Worm (Caenorhabditis elegans) whole organism, young adult: ENCODE results near the gene txt-10.

Experiments
- B0035.1 ChIP-seq: sonication (generic microtip); optimal IDR thresholded peaks from 2 replicates; lab custom pipeline; 2016; ENCODE audit warnings: missing genetic modification characterization, mild to moderate bottlenecking, missing compliant biosample characterization, missing genotype, missing genetic modification reagents
- D2030.7 ChIP-seq: fragments of 200-800 bp; sonication (Bioruptor generic); IDR thresholded peaks from 2 replicates; pipeline ENCODE4 v1.3.6; 2022; ENCODE audit warnings: missing genetic modification reagents, missing genetic modification characterization, missing compliant biosample characterization
- F10E7.11 ChIP-seq: sonication (generic microtip); optimal IDR thresholded peaks from 2 replicates; lab custom pipeline; 2017; ENCODE audit warnings: mild to moderate bottlenecking, missing genetic modification characterization, moderate library complexity, missing compliant biosample characterization
- F33H1.4 ChIP-seq: fragments of 200-800 bp; sonication (Bioruptor generic); IDR thresholded peaks from 2 replicates; pipeline ENCODE4 v1.3.6; 2022; ENCODE audit warnings: missing genetic modification reagents, missing genetic modification characterization, missing compliant biosample characterization
- F37B4.10 ChIP-seq: fragments of 200-800 bp; sonication (Bioruptor generic); IDR thresholded peaks from 2 replicates; pipeline ENCODE4 v1.3.6; 2022; ENCODE audit warnings: missing genetic modification characterization, missing compliant biosample characterization
- F39B2.1 ChIP-seq: fragments of 200-800 bp; sonication (Bioruptor generic); IDR thresholded peaks from 2 replicates; pipeline ENCODE4 v1.3.6; 2022; ENCODE audit warnings: missing genetic modification reagents, missing genetic modification characterization, missing compliant biosample characterization
- F49E8.2 ChIP-seq: sonication (generic microtip); optimal IDR thresholded peaks from 3 replicates; lab custom pipeline; 2017; ENCODE audit warnings: missing genetic modification characterization, mild to moderate bottlenecking, missing compliant biosample characterization, antibody characterized with exemption, moderate library complexity; ENCODE audit not compliant: insufficient read depth
- F57C9.4 ChIP-seq: sonication (generic microtip); optimal IDR thresholded peaks from 2 replicates; lab custom pipeline; 2017; ENCODE audit warnings: mild to moderate bottlenecking, missing genetic modification characterization, missing compliant biosample characterization
- K12H6.12 ChIP-seq: fragments of 200-800 bp; sonication (Bioruptor generic); optimal IDR thresholded peaks from 2 replicates; lab custom pipeline; 2018; ENCODE audit warnings: mild to moderate bottlenecking, missing genetic modification characterization, missing compliant biosample characterization
- T07F8.4 ChIP-seq: sonication (generic microtip); optimal IDR thresholded peaks from 2 replicates; lab custom pipeline; 2016; ENCODE audit warnings: mild to moderate bottlenecking, missing genetic modification characterization, moderate library complexity, missing compliant biosample characterization
- Y53F4B.3 ChIP-seq: fragments of 200-800 bp; sonication (Bioruptor generic); IDR thresholded peaks from 2 replicates; pipeline ENCODE4 v1.3.6; 2022; ENCODE audit warnings: missing genetic modification reagents, missing genetic modification characterization, missing compliant biosample characterization
- ZK185.1 ChIP-seq: sonication (generic microtip); optimal IDR thresholded peaks from 2 replicates; lab custom pipeline; 2016; ENCODE audit warnings: mild to moderate bottlenecking, missing genetic modification characterization, missing compliant biosample characterization; ENCODE audit not compliant: poor library complexity, severe bottlenecking
- aptf-3 ChIP-seq: fragments of 200-800 bp; sonication (Bioruptor generic); IDR thresholded peaks from 2 replicates; pipeline ENCODE4 v1.3.6; 2022; ENCODE audit warnings: missing genetic modification characterization, missing compliant biosample characterization
- athp-1 ChIP-seq: sonication (generic microtip); optimal IDR thresholded peaks from 2 replicates; lab custom pipeline; 2017; ENCODE audit warnings: mild to moderate bottlenecking, missing genetic modification characterization, missing compliant biosample characterization
- bed-2 ChIP-seq: fragments of 200-800 bp; sonication (Bioruptor generic); IDR thresholded peaks from 2 replicates; pipeline ENCODE4 v1.3.6; 2022; ENCODE audit warnings: missing genetic modification reagents, missing genetic modification characterization, missing compliant biosample characterization
- ceh-40 ChIP-seq: fragments of 200-800 bp; sonication (Bioruptor generic); IDR thresholded peaks from 2 replicates; pipeline ENCODE4 v1.3.6; 2022; ENCODE audit warnings: missing genetic modification characterization, missing compliant biosample characterization
- chd-7 ChIP-seq: sonication (generic microtip); optimal IDR thresholded peaks from 2 replicates; lab custom pipeline; 2016; ENCODE audit warnings: mild to moderate bottlenecking, missing genetic modification characterization, moderate library complexity, missing compliant biosample characterization
- efl-1 ChIP-seq: fragments of 150-350 bp; optimal IDR thresholded peaks from 2 replicates; lab custom pipeline; 2014; ENCODE audit warnings: missing biosample characterization, missing genetic modification reagents, missing genetic modification characterization
- ekl-4 ChIP-seq: fragments of 200-800 bp; sonication (Bioruptor generic); IDR thresholded peaks from 2 replicates; pipeline ENCODE4 v1.3.6; 2022; ENCODE audit warnings: missing genetic modification reagents, missing genetic modification characterization, missing compliant biosample characterization
- ets-4 ChIP-seq: fragments of 200-800 bp; sonication (Bioruptor generic); optimal IDR thresholded peaks from 2 replicates; lab custom pipeline; 2018; ENCODE audit warnings: mild to moderate bottlenecking, missing genetic modification characterization, missing compliant biosample characterization
- him-1 ChIP-seq: sonication (generic microtip); optimal IDR thresholded peaks from 2 replicates; lab custom pipeline; 2016; ENCODE audit warnings: missing genotype, missing genetic modification reagents, missing genetic modification characterization, missing compliant biosample characterization
- hlh-12 ChIP-seq: sonication (generic microtip); optimal IDR thresholded peaks from 2 replicates; lab custom pipeline; 2016; ENCODE audit warnings: missing genetic modification characterization, missing compliant biosample characterization
- let-526 ChIP-seq: fragments of 200-800 bp; sonication (Bioruptor generic); IDR thresholded peaks from 2 replicates; pipeline ENCODE4 v1.3.6; 2022; ENCODE audit warnings: missing genetic modification reagents, missing genetic modification characterization, missing compliant biosample characterization
- madf-3 ChIP-seq: fragments of 200-800 bp; sonication (Bioruptor generic); IDR thresholded peaks from 2 replicates; pipeline ENCODE4 v1.3.6; 2022; ENCODE audit warnings: missing genetic modification reagents, missing genetic modification characterization, missing compliant biosample characterization
- madf-8 ChIP-seq: fragments of 200-800 bp; sonication (Bioruptor generic); conservative IDR thresholded peaks from 2 replicates; pipeline ENCODE4 v1.3.6; 2022; ENCODE audit warnings: missing genetic modification reagents, missing genetic modification characterization, missing compliant biosample characterization
- nfya-1 ChIP-seq: sonication (generic microtip); optimal IDR thresholded peaks from 2 replicates; lab custom pipeline; 2017; ENCODE audit warnings: antibody characterized with exemption, missing compliant biosample characterization, missing genetic modification characterization, borderline replicate concordance; ENCODE audit not compliant: insufficient read depth
- nfyb-1 ChIP-seq: fragments of 200-800 bp; sonication (Bioruptor generic); IDR thresholded peaks from 2 replicates; pipeline ENCODE4 v1.3.6; 2022; ENCODE audit warnings: missing genetic modification reagents, missing genetic modification characterization, missing compliant biosample characterization
- nhr-179 ChIP-seq: sonication (generic microtip); optimal IDR thresholded peaks from 2 replicates; lab custom pipeline; 2016; ENCODE audit warnings: mild to moderate bottlenecking, missing genetic modification characterization, missing compliant biosample characterization
- nhr-80 ChIP-seq: sonication (generic microtip); optimal IDR thresholded peaks from 2 replicates; lab custom pipeline; 2016; ENCODE audit warnings: missing genetic modification characterization, missing compliant biosample characterization
- pbrm-1 ChIP-seq: fragments of 200-800 bp; sonication (Bioruptor generic); IDR thresholded peaks from 2 replicates; pipeline ENCODE4 v1.3.6; 2022; ENCODE audit warnings: missing genetic modification reagents, missing genetic modification characterization, missing compliant biosample characterization
- rec-8 ChIP-seq, 2 experiments: sonication (generic microtip); optimal IDR thresholded peaks; 2 replicates each; lab custom pipeline; 2016; ENCODE audit warnings: mild to moderate bottlenecking in 2 of 2, missing genetic modification characterization in 2 of 2, missing genetic modification reagents in 2 of 2, missing genotype in 2 of 2, missing biosample characterization in 1 of 2, missing compliant biosample characterization in 1 of 2, moderate library complexity in 1 of 2
- repo-1 ChIP-seq: sonication (generic microtip); optimal IDR thresholded peaks from 2 replicates; lab custom pipeline; 2017; ENCODE audit warnings: mild to moderate bottlenecking, missing genetic modification characterization, missing compliant biosample characterization
- rpc-1 ChIP-seq, 2 experiments: fragments of 150-350 bp in 1 of 2; sonication (generic microtip) in 1 of 2; optimal IDR thresholded peaks; 2 replicates each; lab custom pipeline; 2014 to 2018; ENCODE audit warnings: missing biosample characterization in 1 of 2, missing genetic modification characterization in 1 of 2, missing genetic modification reagents in 1 of 2, missing genotype in 1 of 2
- snpc-1.1 ChIP-seq: sonication (generic microtip); optimal IDR thresholded peaks from 2 replicates; lab custom pipeline; 2017; ENCODE audit warnings: missing genetic modification characterization, mild to moderate bottlenecking, missing compliant biosample characterization, antibody characterized with exemption, moderate library complexity, missing genotype, missing genetic modification reagents; ENCODE audit not compliant: insufficient read depth
- somi-1 ChIP-seq: fragments of 200-800 bp; sonication (Bioruptor generic); optimal IDR thresholded peaks from 2 replicates; lab custom pipeline; 2018; ENCODE audit warnings: mild to moderate bottlenecking, missing genetic modification characterization, missing compliant biosample characterization
- ztf-18 ChIP-seq: sonication (generic microtip); optimal IDR thresholded peaks from 2 replicates; lab custom pipeline; 2016; ENCODE audit warnings: missing genotype, mild to moderate bottlenecking, missing genetic modification characterization, missing compliant biosample characterization
- ztf-25 ChIP-seq: fragments of 200-800 bp; sonication (Bioruptor generic); IDR thresholded peaks from 2 replicates; pipeline ENCODE4 v1.3.6; 2022; ENCODE audit warnings: missing genetic modification reagents, missing genetic modification characterization, missing compliant biosample characterization
- ztf-6 ChIP-seq: fragments of 200-800 bp; sonication (Bioruptor generic); IDR thresholded peaks from 2 replicates; pipeline ENCODE4 v1.3.6; 2022; ENCODE audit warnings: missing genetic modification reagents, missing genetic modification characterization, missing compliant biosample characterization

Gene txt-10

DNA sequence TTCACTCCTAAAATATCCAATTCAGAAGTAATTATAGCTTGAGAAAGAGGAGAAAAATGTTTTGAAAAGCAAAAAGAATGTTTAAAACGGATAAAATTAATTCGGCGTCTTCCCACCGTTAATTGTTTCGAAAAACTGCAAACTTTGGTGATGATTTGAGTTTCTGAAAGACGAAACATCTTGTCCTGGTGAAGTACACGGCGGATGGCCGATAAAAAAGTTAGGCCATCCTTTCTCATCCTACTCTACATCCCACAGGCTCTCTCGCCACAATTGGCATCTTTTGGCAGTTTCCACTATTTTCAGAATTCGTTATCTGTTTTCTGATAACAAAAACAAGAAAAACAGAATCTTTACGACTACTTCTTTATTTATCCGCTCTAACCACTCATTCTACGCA lies 6.7 kb downstream of the txt-10 start, which contains the start of the genes C35A5.8 and hda-11 (continued):
- TF ChIP-seq D2030.7 (GFP tag; lab: Robert Waterston, UW) (peak; percentile 67), Y53F4B.3 (no peak), somi-1 (GFP tag; lab: Kevin White, UChicago) (no peak), nhr-179 (tag; lab: Kevin White, UChicago) (no peak), F37B4.10 (GFP tag; lab: Robert Waterston, UW) (no peak), F33H1.4 (peak; percentile 37; the same call in 1 of the 2 replicates), aptf-3 (GFP tag; lab: Robert Waterston, UW) (no peak), snpc-1.1 (tag; lab: Kevin White, UChicago) (no peak), hlh-12 (tag; lab: Kevin White, UChicago) (no peak), F57C9.4 (tag; lab: Kevin White, UChicago) (no peak), F39B2.1 (GFP tag; lab: Robert Waterston, UW) (no peak), nhr-80 (tag; lab: Kevin White, UChicago) (peak; percentile 36), ztf-6 (GFP tag; lab: Robert Waterston, UW) (no peak), athp-1 (tag; lab: Kevin White, UChicago) (no peak), nfyb-1 (GFP tag; lab: Robert Waterston, UW) (no peak), ets-4 (GFP tag; lab: Kevin White, UChicago) (no peak), madf-3 (peak; percentile 76; the same call in 1 of the 2 replicates), pbrm-1 (0 out of 2 replicates have a peak, but pooled peaks have one; percentile 22), chd-7 (tag; lab: Kevin White, UChicago) (no peak), let-526 (GFP tag; lab: Robert Waterston, UW) (peak; percentile 40; the same call in 1 of the 2 replicates), nfya-1 (tag; lab: Kevin White, UChicago) (no peak), T07F8.4 (tag; lab: Kevin White, UChicago) (no peak), him-1 (tag; lab: Kevin White, UChicago) (peak; percentile 39), repo-1 (tag; lab: Kevin White, UChicago) (no peak), ekl-4 (GFP tag; lab: Robert Waterston, UW) (no peak), madf-8 (GFP tag; lab: Robert Waterston, UW) (0 out of 2 replicates have a peak, but pooled peaks have one; percentile 12), ztf-25 (GFP tag; lab: Robert Waterston, UW) (no peak), rpc-1 (optimal IDR thresholded peaks at IDR 0.05; lab: Kevin White, UChicago) (no peak), rpc-1 (tag; optimal IDR thresholded peaks at IDR 0.05; lab: Kevin White, UChicago) (no peak), B0035.1 (tag; lab: Kevin White, UChicago) (no peak), ztf-18 (tag; lab: Kevin White, UChicago) (peak; percentile 59), efl-1 (GFP tag; lab: Kevin White, UChicago) (no peak), K12H6.12 (tag; lab: Kevin White, UChicago) (peak; percentile 38), bed-2 (GFP tag; lab: Robert Waterston, UW) (peak; percentile 54; the same call in 1 of the 2 replicates), ceh-40 (GFP tag; lab: Robert Waterston, UW) (no peak), rec-8 (tag; optimal IDR thresholded peaks at IDR 0.05; lab: Kevin White, UChicago) (peak; percentile 52 to 60), F49E8.2 (tag; lab: Kevin White, UChicago) (no peak), ZK185.1 (tag; lab: Kevin White, UChicago) (peak; percentile 93), F10E7.11 (no peak)
